Fruit fly (Drosophila melanogaster): ENCODE results near the gene Gr68a.

Gene Gr68a

dm6 chr3L:11751005-11751404 lies at the start of gene Gr68a:
TSS of gene Gr68a (plus strand) at chr3L:11751305.
- TF ChIP-seq Myc (optimal IDR thresholded peaks at IDR 0.05) (no peak), psq (optimal IDR thresholded peaks at IDR 0.05) (no peak), Sin3A (optimal IDR thresholded peaks at IDR 0.05) (no peak), ttk (optimal IDR thresholded peaks at IDR 0.05) (no peak), h (optimal IDR thresholded peaks at IDR 0.05) (no peak), insv (optimal IDR thresholded peaks at IDR 0.05) (no peak)

- TF ChIP-seq ttk (optimal IDR thresholded peaks at IDR 0.05) (no peak), insv (optimal IDR thresholded peaks at IDR 0.05) (no peak), psq (optimal IDR thresholded peaks at IDR 0.05) (no peak), Myc (optimal IDR thresholded peaks at IDR 0.05) (no peak), Sin3A (optimal IDR thresholded peaks at IDR 0.05) (no peak), h (optimal IDR thresholded peaks at IDR 0.05) (no peak)
Observed at dm6 chr3L:11701649-11702048, 49.5 kb upstream of the Gr68a start.

DNA sequence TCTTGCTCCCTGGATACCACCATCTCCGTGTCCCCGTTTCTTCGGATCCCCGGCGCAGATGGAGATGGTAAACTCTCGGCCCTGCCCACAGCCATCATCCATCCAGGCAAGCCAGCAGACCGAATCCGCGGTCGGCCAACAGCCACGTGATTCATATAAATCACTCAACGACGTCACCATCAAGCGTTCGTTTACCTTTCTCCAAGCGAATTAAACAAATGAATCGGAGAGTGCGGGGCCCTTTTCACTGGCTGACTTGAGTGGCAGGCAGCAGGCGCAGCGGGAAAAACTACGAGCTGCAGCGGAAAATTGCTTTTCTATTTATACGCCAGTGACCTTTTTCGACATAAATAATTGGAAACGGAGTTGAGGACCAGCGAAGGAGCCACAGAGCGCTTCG lies 47.5 kb upstream of the Gr68a start:
- TF ChIP-seq insv (optimal IDR thresholded peaks at IDR 0.05) (no peak), Myc (optimal IDR thresholded peaks at IDR 0.05) (no peak), Sin3A (optimal IDR thresholded peaks at IDR 0.05) (no peak), psq (optimal IDR thresholded peaks at IDR 0.05) (no peak)

- TF ChIP-seq h (optimal IDR thresholded peaks at IDR 0.05) (no peak), ttk (optimal IDR thresholded peaks at IDR 0.05) (no peak), insv (optimal IDR thresholded peaks at IDR 0.05) (no peak), Myc (optimal IDR thresholded peaks at IDR 0.05) (no peak), psq (optimal IDR thresholded peaks at IDR 0.05) (no peak), Sin3A (optimal IDR thresholded peaks at IDR 0.05) (no peak)
Observed at dm6 chr3L:11704902-11705546, 46.1 kb upstream of the Gr68a start.

dm6 chr3L:11707978-11708632 lies 43.0 kb upstream of the Gr68a start, which contains the start of gene CG11658:
TSS of gene CG11658 (minus strand) at chr3L:11708553.
- TF ChIP-seq insv (optimal IDR thresholded peaks at IDR 0.05), result no peak
- no peak for TF ChIP-seq Sin3A (optimal IDR thresholded peaks at IDR 0.05)
- no peak for TF ChIP-seq h (optimal IDR thresholded peaks at IDR 0.05)
- no peak for TF ChIP-seq Myc (optimal IDR thresholded peaks at IDR 0.05)
- TF ChIP-seq psq (optimal IDR thresholded peaks at IDR 0.05), result no peak
- TF ChIP-seq ttk (optimal IDR thresholded peaks at IDR 0.05), result no peak

DNA sequence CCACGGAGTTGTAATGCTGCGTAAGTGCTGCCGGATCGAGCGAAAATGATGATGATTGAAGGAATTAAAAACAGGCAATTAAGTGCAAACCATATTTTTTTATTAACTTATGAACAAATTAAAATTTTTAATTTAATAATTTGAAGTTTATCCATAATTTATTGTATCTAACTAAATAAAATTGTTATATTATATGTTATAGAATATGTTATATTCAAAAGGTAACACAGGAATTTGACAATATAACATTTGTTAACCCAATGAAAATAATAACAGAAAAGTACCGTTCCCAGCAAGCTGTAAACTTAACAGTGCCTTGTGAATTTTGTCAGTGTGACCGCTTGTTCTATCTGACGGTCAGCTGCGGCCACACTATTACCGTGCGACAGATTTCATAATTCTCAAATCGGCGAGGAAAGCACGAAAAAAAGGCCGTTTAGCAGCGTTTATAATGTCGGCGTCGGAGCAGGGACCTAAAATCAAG lies 42.4 kb upstream of the Gr68a start, which contains the start of the genes Ccdc56 and mtTFB1:
TSS of gene Ccdc56 (plus strand) at position 347 of the 484 bp plus-strand sequence.
TSS of gene mtTFB1 (plus strand) at position 347 of the 484 bp plus-strand sequence.
- TF ChIP-seq ttk (optimal IDR thresholded peaks at IDR 0.05), result no peak
- no peak for TF ChIP-seq Myc (optimal IDR thresholded peaks at IDR 0.05)
- no peak for TF ChIP-seq insv (optimal IDR thresholded peaks at IDR 0.05)
- no peak for TF ChIP-seq psq (optimal IDR thresholded peaks at IDR 0.05)
- no peak for TF ChIP-seq Sin3A (optimal IDR thresholded peaks at IDR 0.05)
- TF ChIP-seq h (optimal IDR thresholded peaks at IDR 0.05), result no peak

dm6 chr3L:11711059-11711628 lies 40.0 kb upstream of the Gr68a start, which contains the start of gene crim:
TSS of gene crim (minus strand) at chr3L:11711386.
- no peak for TF ChIP-seq ttk (optimal IDR thresholded peaks at IDR 0.05)
- TF ChIP-seq insv (optimal IDR thresholded peaks at IDR 0.05), result no peak
- TF ChIP-seq Sin3A (optimal IDR thresholded peaks at IDR 0.05), result no peak
- no peak for TF ChIP-seq psq (optimal IDR thresholded peaks at IDR 0.05)
- no peak for TF ChIP-seq Myc (optimal IDR thresholded peaks at IDR 0.05)
- no peak for TF ChIP-seq h (optimal IDR thresholded peaks at IDR 0.05)

DNA sequence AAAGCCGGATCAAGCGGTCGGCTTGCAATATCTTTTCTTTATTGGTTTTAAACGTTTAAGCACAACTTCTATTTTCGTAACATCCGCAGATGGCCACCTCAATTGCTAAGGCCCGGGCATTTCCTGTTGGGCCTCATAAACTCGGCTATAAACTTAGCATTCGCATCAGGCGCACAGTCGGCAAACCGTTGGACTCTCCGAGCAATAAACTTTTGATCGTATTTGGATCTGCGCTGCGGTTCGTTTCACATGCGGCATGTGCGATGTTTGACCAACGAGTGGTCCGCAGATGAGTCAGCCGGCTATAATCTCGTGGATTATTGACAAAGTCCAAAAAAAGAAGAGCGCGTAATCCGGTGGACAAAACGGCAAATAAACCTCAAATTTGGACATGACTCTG lies 39.3 kb upstream of the Gr68a start:
- TF ChIP-seq ttk (optimal IDR thresholded peaks at IDR 0.05), result no peak
- no peak for TF ChIP-seq Sin3A (optimal IDR thresholded peaks at IDR 0.05)
- TF ChIP-seq psq (optimal IDR thresholded peaks at IDR 0.05), result no peak
- no peak for TF ChIP-seq Myc (optimal IDR thresholded peaks at IDR 0.05)
- no peak for TF ChIP-seq h (optimal IDR thresholded peaks at IDR 0.05)
- TF ChIP-seq insv (optimal IDR thresholded peaks at IDR 0.05), result no peak

DNA sequence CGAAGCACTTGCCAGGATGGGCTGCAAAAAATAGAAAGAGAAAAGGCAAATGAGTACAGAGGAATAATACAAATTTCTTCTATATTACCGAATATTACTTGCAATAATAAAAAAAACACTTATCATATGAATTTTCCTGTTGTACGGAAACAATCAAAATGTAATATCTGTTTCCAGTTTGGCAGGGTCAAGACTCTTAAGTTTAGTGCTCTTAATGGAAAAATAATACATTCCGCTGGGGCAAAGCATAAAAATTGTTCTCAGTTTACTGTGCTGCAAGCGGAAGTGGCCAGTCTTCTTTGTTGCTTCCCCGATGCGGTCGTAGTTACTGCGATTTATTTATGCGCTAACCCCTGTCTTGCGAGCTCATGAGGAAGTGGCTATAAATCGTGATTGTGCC lies 38.3 kb upstream of the Gr68a start:
- TF ChIP-seq insv (optimal IDR thresholded peaks at IDR 0.05), result no peak
- no peak for TF ChIP-seq ttk (optimal IDR thresholded peaks at IDR 0.05)
- TF ChIP-seq h (optimal IDR thresholded peaks at IDR 0.05), result no peak
- no peak for TF ChIP-seq psq (optimal IDR thresholded peaks at IDR 0.05)
- no peak for TF ChIP-seq Myc (optimal IDR thresholded peaks at IDR 0.05)

- TF ChIP-seq psq (optimal IDR thresholded peaks at IDR 0.05) (no peak), ttk (optimal IDR thresholded peaks at IDR 0.05) (no peak), Sin3A (optimal IDR thresholded peaks at IDR 0.05) (no peak), insv (optimal IDR thresholded peaks at IDR 0.05) (no peak), h (optimal IDR thresholded peaks at IDR 0.05) (no peak), Myc (optimal IDR thresholded peaks at IDR 0.05) (no peak)
Observed at dm6 chr3L:11715187-11715586, 35.9 kb upstream of the Gr68a start, which contains the start of gene CG14132. TSS of gene CG14132 (minus strand) at chr3L:11715285.

- TF ChIP-seq insv (optimal IDR thresholded peaks at IDR 0.05), result no peak
- no peak for TF ChIP-seq h (optimal IDR thresholded peaks at IDR 0.05)
- TF ChIP-seq psq (optimal IDR thresholded peaks at IDR 0.05), result no peak
- TF ChIP-seq Sin3A (optimal IDR thresholded peaks at IDR 0.05), result no peak
- no peak for TF ChIP-seq ttk (optimal IDR thresholded peaks at IDR 0.05)
- no peak for TF ChIP-seq Myc (optimal IDR thresholded peaks at IDR 0.05)
Observed at dm6 chr3L:11716347-11716746, 34.8 kb upstream of the Gr68a start.

- TF ChIP-seq ttk (optimal IDR thresholded peaks at IDR 0.05) (no peak), Sin3A (optimal IDR thresholded peaks at IDR 0.05) (no peak), h (optimal IDR thresholded peaks at IDR 0.05) (no peak), psq (optimal IDR thresholded peaks at IDR 0.05) (no peak), insv (optimal IDR thresholded peaks at IDR 0.05) (no peak), Myc (optimal IDR thresholded peaks at IDR 0.05) (no peak)
Observed at dm6 chr3L:11716899-11717298, 34.2 kb upstream of the Gr68a start.
